Worm (Caenorhabditis elegans) whole organism, L4/young adult: ENCODE data around the gene F57B7.2.

Experiments used
- W03F9.2 ChIP-seq: fragments of 150-350 bp; optimal IDR thresholded peaks from 2 replicates; lab custom pipeline; 2014; ENCODE audit warnings: missing biosample characterization, missing genetic modification characterization
- dao-5 ChIP-seq: sonication (generic microtip); optimal IDR thresholded peaks from 2 replicates; lab custom pipeline; 2016; ENCODE audit warnings: missing genotype, missing genetic modification characterization, moderate library complexity, missing compliant biosample characterization
- him-1 ChIP-seq: sonication (generic microtip); optimal IDR thresholded peaks from 2 replicates; lab custom pipeline; 2016; ENCODE audit warnings: missing genotype, missing genetic modification reagents, missing genetic modification characterization, missing compliant biosample characterization

DNA sequence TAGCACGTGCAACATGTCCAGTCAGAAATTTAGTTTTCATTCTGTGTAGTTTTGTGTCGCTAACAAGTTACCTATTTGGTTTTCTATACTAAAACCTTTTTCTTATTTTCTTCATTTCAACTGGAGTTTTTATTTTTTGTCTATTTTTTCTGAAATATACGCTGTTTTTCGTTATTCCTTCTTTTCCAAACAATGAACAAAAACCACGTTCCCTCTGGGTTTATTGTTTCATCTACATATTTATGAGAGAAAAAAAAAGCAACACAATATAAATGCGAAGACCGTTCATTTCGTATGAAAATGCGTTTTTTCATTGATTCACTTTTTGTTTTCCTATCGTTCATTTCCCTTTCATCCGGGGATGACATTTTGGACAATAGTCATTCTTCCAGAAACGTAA is 36.0 kb upstream of the F57B7.2 start, which contains the start of gene T11F9.22:
- TF ChIP-seq W03F9.2 (tag; lab: Kevin White, UChicago) (no peak), him-1 (tag; lab: Kevin White, UChicago) (no peak), dao-5 (tag; lab: Kevin White, UChicago) (no peak)
